Worm (Caenorhabditis elegans) whole organism, L3 larva: Measurements from ENCODE around the gene ptr-16.

Source experiments
- ceh-82 ChIP-seq: fragments of 150-350 bp; optimal IDR thresholded peaks from 2 replicates; lab custom pipeline; 2014; ENCODE audit warnings: missing biosample characterization, missing genetic modification characterization
- egl-27 ChIP-seq: sonication (generic microtip); optimal IDR thresholded peaks from 4 replicates; lab custom pipeline; 2017; ENCODE audit warnings: missing biosample characterization, missing genetic modification reagents, missing genetic modification characterization
- elt-2 ChIP-seq: sonication (generic microtip); optimal IDR thresholded peaks from 2 replicates; lab custom pipeline; 2016; ENCODE audit warnings: missing genetic modification reagents, mild to moderate bottlenecking, missing genetic modification characterization, missing compliant biosample characterization
- fkh-10 ChIP-seq: sonication (generic microtip); optimal IDR thresholded peaks from 2 replicates; lab custom pipeline; 2017; ENCODE audit warnings: missing biosample characterization, missing genetic modification reagents, missing genetic modification characterization
- fos-1 ChIP-seq: fragments of 150-350 bp; optimal IDR thresholded peaks from 2 replicates; lab custom pipeline; 2014; ENCODE audit warnings: missing biosample characterization, missing genetic modification characterization
- mdl-1 ChIP-seq: fragments of 150-350 bp; optimal IDR thresholded peaks from 2 replicates; lab custom pipeline; 2014; ENCODE audit warnings: missing biosample characterization, missing genetic modification characterization
- nhr-25 ChIP-seq: sonication (generic microtip); optimal IDR thresholded peaks from 2 replicates; lab custom pipeline; 2017; ENCODE audit warnings: missing biosample characterization, missing genetic modification characterization
- sea-2 ChIP-seq: fragments of 150-350 bp; sonication (generic microtip); optimal IDR thresholded peaks from 4 replicates; lab custom pipeline; 2014; ENCODE audit warnings: missing biosample characterization, missing genetic modification reagents, missing genetic modification characterization
- unc-39 ChIP-seq: sonication (generic microtip); optimal IDR thresholded peaks from 4 replicates; lab custom pipeline; 2017; ENCODE audit warnings: missing biosample characterization, missing genetic modification characterization

DNA sequence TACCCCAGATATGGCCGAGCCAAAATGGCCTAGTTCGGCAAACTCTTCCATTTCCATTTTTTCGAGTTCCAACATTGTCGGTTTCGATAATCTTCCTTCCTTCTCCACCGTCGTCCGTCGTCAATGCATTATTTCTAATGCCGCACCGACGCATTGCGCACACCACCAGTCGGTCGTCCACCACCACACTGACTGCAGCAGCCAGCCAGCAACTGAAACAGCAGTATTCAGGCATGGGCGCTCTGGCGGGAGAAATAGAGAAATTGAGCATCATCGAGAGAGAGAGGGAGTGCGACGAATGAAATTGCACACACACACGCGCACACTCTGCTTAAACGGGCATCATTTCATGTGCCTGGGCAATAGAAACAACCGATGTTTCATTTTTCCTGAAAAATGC is 11.6 kb upstream of the ptr-16 start:
- no peak for TF ChIP-seq unc-39 (tag; lab: Kevin White, UChicago)
- TF ChIP-seq fkh-10 (GFP tag; lab: Kevin White, UChicago) = no peak
- TF ChIP-seq fos-1 = no peak
- TF ChIP-seq elt-2 (tag; lab: Kevin White, UChicago) = peak; percentile 50
- TF ChIP-seq nhr-25 (tag; lab: Kevin White, UChicago) = no peak
- TF ChIP-seq ceh-82 = no peak
- no peak for TF ChIP-seq sea-2
- TF ChIP-seq mdl-1 (tag; lab: Kevin White, UChicago) = peak; percentile 47
- TF ChIP-seq egl-27 (tag; lab: Kevin White, UChicago) = peak; percentile 14
